Fruit fly (Drosophila melanogaster): ENCODE data around the gene CG15545.

DNA sequence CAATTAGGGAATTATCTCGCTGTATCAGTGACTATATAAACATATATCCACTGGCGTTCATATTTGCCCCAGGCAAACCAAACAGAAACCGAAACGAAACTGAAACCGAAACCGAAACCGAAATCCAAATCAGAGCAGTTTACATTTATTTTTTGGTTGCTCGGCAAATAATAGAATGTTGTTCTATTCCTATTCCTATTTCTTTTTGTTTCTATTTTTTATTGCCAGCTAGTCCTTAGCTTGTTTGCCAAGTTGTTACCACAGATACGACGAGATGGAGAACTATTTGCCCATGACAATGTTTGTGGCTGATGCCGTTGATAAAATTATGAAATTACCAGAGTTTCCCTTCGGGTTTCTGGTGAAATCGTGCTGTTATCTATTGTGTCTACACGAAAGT is 46.7 kb upstream of the CG15545 start:
- TF ChIP-seq Sin3A (optimal IDR thresholded peaks at IDR 0.05) (no peak), psq (optimal IDR thresholded peaks at IDR 0.05) (no peak), Myc (optimal IDR thresholded peaks at IDR 0.05) (no peak), ttk (optimal IDR thresholded peaks at IDR 0.05) (no peak)

All from Kc167 (cell line).